Worm (Caenorhabditis elegans): ENCODE results near the gene hmg-5.

ce11 chrIV:7633020-7633419 lies 13.0 kb downstream of the hmg-5 start, which contains the start of gene plp-1:
- TF ChIP-seq ztf-23 (GFP tag; IDR thresholded peaks at IDR 0.05) (no peak), klf-2 (GFP tag; conservative IDR thresholded peaks at IDR 0.05) (no peak), T22C8.4 (GFP tag; IDR thresholded peaks at IDR 0.05) (no peak), flt-1 (GFP tag; IDR thresholded peaks at IDR 0.05) (no peak)

All from whole organism, midembryonic.